Worm (Caenorhabditis elegans): ENCODE data around the gene H14N18.2.

H14N18.2 gene

DNA sequence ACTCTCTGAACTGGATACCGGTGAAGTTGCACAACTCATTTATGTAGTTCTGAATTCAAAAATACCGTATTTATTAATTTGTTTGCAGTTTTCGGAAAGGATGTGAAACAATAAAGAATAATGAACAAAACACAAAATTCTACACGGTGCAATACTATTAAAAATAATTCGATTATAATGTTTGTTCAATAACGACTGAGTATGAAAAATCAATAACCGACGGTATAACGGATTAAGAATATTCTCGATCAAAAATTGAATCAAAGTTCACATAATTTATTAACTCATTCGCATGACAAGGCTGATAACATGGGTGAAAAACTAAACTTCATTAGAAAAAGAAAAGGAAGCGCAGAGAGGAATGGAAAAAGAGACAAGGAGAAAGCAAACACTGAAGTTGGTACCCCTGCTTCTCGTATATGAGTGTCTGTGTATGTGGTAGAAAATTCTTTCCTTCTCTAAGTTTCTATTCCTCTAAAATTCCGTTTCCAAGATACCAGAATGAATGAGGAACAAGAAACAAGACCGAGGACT lies 42.5 kb downstream of the H14N18.2 start, which contains the start of gene nhr-143 (continued):
- no peak for TF ChIP-seq lim-6 (tag; optimal IDR thresholded peaks at IDR 0.05)

ce11 chrV:8977895-8978294 lies 45.5 kb downstream of the H14N18.2 start:
- no peak for TF ChIP-seq ceh-48 (tag; optimal IDR thresholded peaks at IDR 0.05)
- TF ChIP-seq pag-3 (tag; optimal IDR thresholded peaks at IDR 0.05; ENCODE audit: borderline replicate concordance), result no peak
- no peak for TF ChIP-seq K02D7.2 (tag; optimal IDR thresholded peaks at IDR 0.05)
- no peak for TF ChIP-seq ceh-22 (tag; optimal IDR thresholded peaks at IDR 0.05)
- TF ChIP-seq ets-4 (tag; optimal IDR thresholded peaks at IDR 0.05), result no peak
- TF ChIP-seq fax-1 (tag; optimal IDR thresholded peaks at IDR 0.05), result no peak
- no peak for TF ChIP-seq pha-2 (tag; optimal IDR thresholded peaks at IDR 0.05)
- TF ChIP-seq sox-4 (tag; optimal IDR thresholded peaks at IDR 0.05), result no peak
- TF ChIP-seq pax-1 (tag; optimal IDR thresholded peaks at IDR 0.05), result no peak
- no peak for TF ChIP-seq hlh-30 (tag; optimal IDR thresholded peaks at IDR 0.05; ENCODE audit: insufficient read depth)
- TF ChIP-seq madf-2 (tag; optimal IDR thresholded peaks at IDR 0.05), result no peak
- TF ChIP-seq ceh-31 (tag; optimal IDR thresholded peaks at IDR 0.05), result no peak
- TF ChIP-seq ahr-1 (tag; optimal IDR thresholded peaks at IDR 0.05), result no peak
- no peak for TF ChIP-seq pqm-1 (tag; optimal IDR thresholded peaks at IDR 0.05)
- TF ChIP-seq elt-4 (tag; optimal IDR thresholded peaks at IDR 0.05), result no peak
- TF ChIP-seq ceh-34 (tag; optimal IDR thresholded peaks at IDR 0.05), result no peak
- no peak for TF ChIP-seq ref-2 (tag; optimal IDR thresholded peaks at IDR 0.05)
- no peak for TF ChIP-seq dmd-4 (tag; optimal IDR thresholded peaks at IDR 0.05; ENCODE audit: borderline replicate concordance)
- no peak for TF ChIP-seq ceh-18 (tag; optimal IDR thresholded peaks at IDR 0.05)

- TF ChIP-seq ceh-19 (GFP tag; optimal IDR thresholded peaks at IDR 0.05) (no peak), pat-9 (tag; optimal IDR thresholded peaks at IDR 0.05) (no peak), npax-4 (tag; optimal IDR thresholded peaks at IDR 0.05) (no peak), hlh-8 (tag; optimal IDR thresholded peaks at IDR 0.05) (no peak), nhr-232 (tag; optimal IDR thresholded peaks at IDR 0.05) (no peak), ceh-48 (tag; optimal IDR thresholded peaks at IDR 0.05) (no peak)
Measured at ce11 chrV:8980845-8981244, 48.4 kb downstream of the H14N18.2 start, which contains the start of gene str-84. Gene str-84 (minus strand): TSS chrV:8980945.

- no peak for TF ChIP-seq pha-4 (tag; optimal IDR thresholded peaks at IDR 0.05)
- TF ChIP-seq hlh-15 (tag; optimal IDR thresholded peaks at IDR 0.05), result no peak
- no peak for TF ChIP-seq nfya-1 (tag; optimal IDR thresholded peaks at IDR 0.05)
- no peak for TF ChIP-seq che-1 (tag; optimal IDR thresholded peaks at IDR 0.05)
- TF ChIP-seq hlh-6 (tag; optimal IDR thresholded peaks at IDR 0.05), result no peak
- TF ChIP-seq pag-3 (tag; optimal IDR thresholded peaks at IDR 0.05; ENCODE audit: borderline replicate concordance), result no peak
Measured at ce11 chrV:8983604-8984003, 51.2 kb downstream of the H14N18.2 start, which contains the start of gene str-86. Gene str-86 (minus strand): TSS chrV:8983704.
